Fruit fly (Drosophila melanogaster): Measurements from ENCODE around the gene hb.

- TF ChIP-seq CG8478 (optimal IDR thresholded peaks at IDR 0.05) (no peak), CTCF (optimal IDR thresholded peaks at IDR 0.05) (no peak)
Measured at dm6 chr3R:8725179-8725578, 27.6 kb upstream of the hb start, which contains the start of gene ouib.
